Fruit fly (Drosophila melanogaster) whole organism, prepupa: Measurements from ENCODE around the gene nkt.
A peak's percentile ranks its signal among the peaks of the same experiment; 100 is the strongest.

Experiments used
- CG10631 ChIP-seq: fragments of 200-800 bp; sonication (Bioruptor generic); optimal IDR thresholded peaks from 2 replicates; lab custom pipeline; 2016; ENCODE audit warnings: missing biosample characterization, missing genetic modification characterization
- CG10669 ChIP-seq: fragments of 200-800 bp; sonication (Bioruptor generic); optimal IDR thresholded peaks from 3 replicates; lab custom pipeline; 2018; ENCODE audit warnings: missing biosample characterization, mild to moderate bottlenecking, missing genetic modification characterization, moderate library complexity
- CG11762 ChIP-seq: fragments of 200-800 bp; sonication (Bioruptor generic); optimal IDR thresholded peaks from 3 replicates; lab custom pipeline; 2016; ENCODE audit warnings: missing biosample characterization, missing genetic modification characterization; ENCODE audit not compliant: insufficient read depth
- CG11902 ChIP-seq: fragments of 200-800 bp; sonication (Bioruptor generic); optimal IDR thresholded peaks from 3 replicates; lab custom pipeline; 2016; ENCODE audit warnings: missing biosample characterization, missing genetic modification characterization
- CG15336 ChIP-seq: fragments of 200-800 bp; sonication (Bioruptor generic); IDR thresholded peaks from 2 replicates; pipeline ENCODE4 v1.3.6; 2022; ENCODE audit warnings: missing biosample characterization, missing genetic modification characterization
- CG3032 ChIP-seq: fragments of 200-800 bp; optimal IDR thresholded peaks from 2 replicates; lab custom pipeline; 2019; ENCODE audit warnings: missing biosample characterization, mild to moderate bottlenecking, missing genetic modification characterization, moderate library complexity
- CG31627 ChIP-seq: fragments of 200-800 bp; sonication (Bioruptor generic); optimal IDR thresholded peaks from 3 replicates; lab custom pipeline; 2016; ENCODE audit warnings: missing biosample characterization, missing genetic modification characterization
- CG32006 ChIP-seq: fragments of 200-800 bp; sonication (Bioruptor generic); optimal IDR thresholded peaks from 3 replicates; lab custom pipeline; 2017; ENCODE audit warnings: missing biosample characterization, mild to moderate bottlenecking, missing genetic modification characterization
- CG34406 ChIP-seq: fragments of 200-800 bp; sonication (Bioruptor generic); optimal IDR thresholded peaks from 3 replicates; lab custom pipeline; 2016; ENCODE audit warnings: missing biosample characterization, missing genetic modification characterization
- CG4318 ChIP-seq: fragments of 200-800 bp; sonication (Bioruptor generic); optimal IDR thresholded peaks from 3 replicates; lab custom pipeline; 2017; ENCODE audit warnings: missing biosample characterization, mild to moderate bottlenecking, missing genetic modification characterization
- CG6163 ChIP-seq: fragments of 200-800 bp; sonication (Bioruptor generic); IDR thresholded peaks from 3 replicates; pipeline ENCODE4 v1.3.6; 2022; ENCODE audit warnings: missing biosample characterization, missing genetic modification characterization
- CG6276 ChIP-seq: fragments of 200-800 bp; sonication (Bioruptor generic); optimal IDR thresholded peaks from 2 replicates; lab custom pipeline; 2017; ENCODE audit warnings: missing biosample characterization, mild to moderate bottlenecking, missing genetic modification characterization
- CG6792 ChIP-seq: fragments of 200-800 bp; sonication (Bioruptor generic); optimal IDR thresholded peaks from 3 replicates; lab custom pipeline; 2016; ENCODE audit warnings: missing biosample characterization, missing genetic modification characterization
- CG6808 ChIP-seq: fragments of 200-800 bp; sonication (Bioruptor generic); optimal IDR thresholded peaks from 3 replicates; lab custom pipeline; 2017; ENCODE audit warnings: missing biosample characterization, missing genetic modification characterization, mild to moderate bottlenecking, moderate library complexity, missing genetic modification reagents
- CG6854 ChIP-seq: fragments of 200-800 bp; sonication (Bioruptor generic); optimal IDR thresholded peaks from 2 replicates; lab custom pipeline; 2017; ENCODE audit warnings: missing biosample characterization, mild to moderate bottlenecking, missing genetic modification characterization
- CG7368 ChIP-seq: fragments of 200-800 bp; sonication (Bioruptor generic); optimal IDR thresholded peaks from 3 replicates; lab custom pipeline; 2016; ENCODE audit warnings: missing biosample characterization, missing genetic modification characterization
- CG8119 ChIP-seq: fragments of 200-800 bp; sonication (Bioruptor generic); IDR thresholded peaks from 3 replicates; pipeline ENCODE4 v1.3.6; 2022; ENCODE audit warnings: missing biosample characterization, missing genetic modification characterization
- CG8632 ChIP-seq: fragments of 200-800 bp; sonication (Bioruptor generic); optimal IDR thresholded peaks from 3 replicates; lab custom pipeline; 2016; ENCODE audit warnings: missing biosample characterization, missing genetic modification characterization
- Eip75B ChIP-seq: fragments of 200-800 bp; sonication (Bioruptor generic); optimal IDR thresholded peaks from 3 replicates; lab custom pipeline; 2016; ENCODE audit warnings: missing biosample characterization, missing genetic modification characterization
- Eip78C ChIP-seq: fragments of 200-800 bp; sonication (Bioruptor generic); peaks from one replicate; lab custom pipeline; 2016; ENCODE audit warnings: missing biosample characterization, missing genetic modification characterization
- Ets96B ChIP-seq: fragments of 200-800 bp; optimal IDR thresholded peaks from 2 replicates; lab custom pipeline; 2019; ENCODE audit warnings: missing biosample characterization, mild to moderate bottlenecking, missing genetic modification characterization, moderate library complexity
- Gug ChIP-seq: fragments of 200-800 bp; sonication (Bioruptor generic); IDR thresholded peaks from 2 replicates; pipeline ENCODE4 v1.3.6; 2022; ENCODE audit warnings: missing biosample characterization, missing genetic modification characterization
- Hr4 ChIP-seq: fragments of 200-800 bp; sonication (Bioruptor generic); optimal IDR thresholded peaks from 3 replicates; lab custom pipeline; 2016; ENCODE audit warnings: missing biosample characterization, missing genetic modification characterization
- Lpt ChIP-seq: fragments of 200-800 bp; sonication (Bioruptor generic); optimal IDR thresholded peaks from 3 replicates; lab custom pipeline; 2016; ENCODE audit warnings: missing biosample characterization, missing genetic modification characterization
- Met ChIP-seq: fragments of 200-800 bp; sonication (Bioruptor generic); optimal IDR thresholded peaks from 3 replicates; lab custom pipeline; 2016; ENCODE audit warnings: missing biosample characterization, missing genetic modification characterization
- OdsH ChIP-seq: fragments of 200-800 bp; sonication (Bioruptor generic); optimal IDR thresholded peaks from 3 replicates; lab custom pipeline; 2016; ENCODE audit warnings: missing biosample characterization, missing genetic modification characterization
- Smox ChIP-seq: fragments of 200-800 bp; sonication (Bioruptor generic); optimal IDR thresholded peaks from 3 replicates; lab custom pipeline; 2016; ENCODE audit warnings: missing biosample characterization, missing genetic modification characterization
- Sox102F ChIP-seq: fragments of 200-800 bp; sonication (Bioruptor generic); optimal IDR thresholded peaks from 2 replicates; lab custom pipeline; 2016; ENCODE audit warnings: missing biosample characterization, mild to moderate bottlenecking, missing genetic modification characterization
- Sox14 ChIP-seq: fragments of 200-800 bp; sonication (Bioruptor generic); optimal IDR thresholded peaks from 3 replicates; lab custom pipeline; 2016; ENCODE audit warnings: missing biosample characterization, missing genetic modification characterization
- achi ChIP-seq: fragments of 200-800 bp; sonication (Bioruptor generic); optimal IDR thresholded peaks from 3 replicates; lab custom pipeline; 2016; ENCODE audit warnings: missing biosample characterization, missing genetic modification characterization
- acj6 ChIP-seq: fragments of 200-800 bp; sonication (Bioruptor generic); optimal IDR thresholded peaks from 3 replicates; lab custom pipeline; 2016; ENCODE audit warnings: missing biosample characterization, missing genetic modification characterization
- cyc ChIP-seq: fragments of 200-800 bp; sonication (Bioruptor generic); optimal IDR thresholded peaks from 3 replicates; lab custom pipeline; 2016; ENCODE audit warnings: missing biosample characterization, missing genetic modification characterization
- dsx ChIP-seq: fragments of 200-800 bp; optimal IDR thresholded peaks from 3 replicates; lab custom pipeline; 2019; ENCODE audit warnings: missing biosample characterization, mild to moderate bottlenecking, missing genetic modification characterization, moderate library complexity; ENCODE audit not compliant: poor library complexity, severe bottlenecking
- eg ChIP-seq: fragments of 200-800 bp; sonication (Bioruptor generic); IDR thresholded peaks from 3 replicates; pipeline ENCODE4 v1.3.6; 2022; ENCODE audit warnings: missing biosample characterization, missing genetic modification characterization
- esn ChIP-seq: fragments of 200-800 bp; sonication (Bioruptor generic); optimal IDR thresholded peaks from 2 replicates; lab custom pipeline; 2016; ENCODE audit warnings: missing biosample characterization, mild to moderate bottlenecking, missing genetic modification characterization, moderate library complexity
- fd59A ChIP-seq: fragments of 200-800 bp; sonication (Bioruptor generic); optimal IDR thresholded peaks from 2 replicates; lab custom pipeline; 2017; ENCODE audit warnings: missing biosample characterization, mild to moderate bottlenecking, missing genetic modification characterization, missing genetic modification reagents
- fkh ChIP-seq: fragments of 200-800 bp; sonication (Bioruptor generic); optimal IDR thresholded peaks from 3 replicates; lab custom pipeline; 2017; ENCODE audit warnings: missing biosample characterization, mild to moderate bottlenecking, missing genetic modification characterization, moderate library complexity
- lz ChIP-seq: fragments of 200-800 bp; sonication (Bioruptor generic); optimal IDR thresholded peaks from 3 replicates; lab custom pipeline; 2016; ENCODE audit warnings: missing biosample characterization, missing genetic modification characterization
- net ChIP-seq: fragments of 200-800 bp; sonication (Bioruptor generic); optimal IDR thresholded peaks from 3 replicates; lab custom pipeline; 2016; ENCODE audit warnings: missing biosample characterization, missing genetic modification characterization
- pdm3 ChIP-seq: fragments of 200-800 bp; sonication (Bioruptor generic); optimal IDR thresholded peaks from 3 replicates; lab custom pipeline; 2016; ENCODE audit warnings: missing biosample characterization, missing genetic modification characterization
- ss ChIP-seq, 2 experiments: fragments of 200-800 bp; sonication (Bioruptor generic); optimal IDR thresholded peaks; 2 replicates in 1 of 2; 3 replicates in 1 of 2; lab custom pipeline; 2017 to 2018; ENCODE audit warnings: mild to moderate bottlenecking in 2 of 2, missing biosample characterization in 2 of 2, missing genetic modification characterization in 2 of 2, moderate library complexity in 1 of 2
- svp ChIP-seq: fragments of 200-800 bp; sonication (Bioruptor generic); peaks from one replicate; lab custom pipeline; 2016; ENCODE audit warnings: missing biosample characterization, missing genetic modification characterization

Gene nkt

dm6 chr3L:11190022-11190421 lies 11.1 kb upstream of the nkt start:
- no peak for TF ChIP-seq CG15336 (GFP tag; lab: Robert Waterston, UW)
- TF ChIP-seq achi (GFP tag; lab: Kevin White, UChicago) = no peak
- TF ChIP-seq fkh = peak; percentile 46
- no peak for TF ChIP-seq CG6163 (GFP tag; lab: Robert Waterston, UW)

dm6 chr3L:11195275-11195674 lies 5.9 kb upstream of the nkt start:
- TF ChIP-seq CG7368 (GFP tag; lab: Kevin White, UChicago) = no peak
- no peak for TF ChIP-seq Smox (GFP tag; lab: Kevin White, UChicago)
- TF ChIP-seq fkh = peak; percentile 11
- TF ChIP-seq OdsH (GFP tag; lab: Kevin White, UChicago) = no peak
- TF ChIP-seq CG31627 (GFP tag; lab: Kevin White, UChicago) = no peak
- TF ChIP-seq, all 60 proteins: peak for 1

dm6 chr3L:11196860-11197259 lies 4.3 kb upstream of the nkt start:
- TF ChIP-seq Eip78C (GFP tag; lab: Kevin White, UChicago) (peak; percentile 34), dsx (GFP tag; lab: Kevin White, UChicago) (no peak), svp (GFP tag; lab: Kevin White, UChicago) (no peak), CG8632 (GFP tag; lab: Kevin White, UChicago) (no peak), Eip75B (GFP tag; lab: Kevin White, UChicago) (no peak)
- TF ChIP-seq, all 60 proteins: peak for 1

dm6 chr3L:11197291-11198021 lies 3.7 kb upstream of the nkt start, which contains the start of gene GlcAT-P:
GlcAT-P (minus strand) TSS chr3L:11197536.
- peak; percentile 46 for TF ChIP-seq CG10669 (GFP tag; lab: Kevin White, UChicago)
- TF ChIP-seq Hr4 = peak; percentile 28
- peak; percentile 34 for TF ChIP-seq CG6808 (GFP tag; lab: Kevin White, UChicago)
- TF ChIP-seq Ets96B = peak; percentile 77
- peak in 1 of 2 experiments; percentile 1 for TF ChIP-seq ss (GFP tag; optimal IDR thresholded peaks at IDR 0.05; lab: Kevin White, UChicago)
- TF ChIP-seq net (GFP tag; lab: Kevin White, UChicago) = peak; percentile 40
- TF ChIP-seq CG6276 (GFP tag; lab: Kevin White, UChicago) = peak; percentile 25
- TF ChIP-seq CG6854 = no peak
- peak; percentile 1 for TF ChIP-seq Sox14 (GFP tag; lab: Kevin White, UChicago)
- peak; percentile 40 for TF ChIP-seq pdm3 (GFP tag; lab: Kevin White, UChicago)
- TF ChIP-seq Lpt (GFP tag; lab: Kevin White, UChicago) = peak; percentile 62
- peak; percentile 72 for TF ChIP-seq CG10631
- TF ChIP-seq CG32006 (GFP tag; lab: Kevin White, UChicago) = peak; percentile 78
- no peak for TF ChIP-seq CG6163 (GFP tag; lab: Robert Waterston, UW)
- TF ChIP-seq eg (GFP tag; lab: Robert Waterston, UW) = peak; percentile 84
- TF ChIP-seq achi (GFP tag; lab: Kevin White, UChicago) = peak; percentile 60
- TF ChIP-seq svp (GFP tag; lab: Kevin White, UChicago) = peak; percentile 70
- peak; percentile 71 for TF ChIP-seq CG3032 (tag; lab: Kevin White, UChicago)
- TF ChIP-seq fd59A = no peak
- TF ChIP-seq Sox102F (GFP tag; lab: Kevin White, UChicago) = no peak
- no peak for TF ChIP-seq fkh
- TF ChIP-seq CG31627 (GFP tag; lab: Kevin White, UChicago) = no peak
- peak; percentile 43 for TF ChIP-seq CG8632 (GFP tag; lab: Kevin White, UChicago)
- peak; percentile 39 for TF ChIP-seq Smox (GFP tag; lab: Kevin White, UChicago)
- peak; percentile 66 for TF ChIP-seq esn (GFP tag; lab: Kevin White, UChicago)
- TF ChIP-seq lz (GFP tag; lab: Kevin White, UChicago) = peak; percentile 13
- TF ChIP-seq CG34406 (GFP tag; lab: Kevin White, UChicago) = peak; percentile 51
- no peak for TF ChIP-seq CG7368 (GFP tag; lab: Kevin White, UChicago)
- peak; percentile 89 for TF ChIP-seq CG8119 (GFP tag; lab: Robert Waterston, UW)
- TF ChIP-seq Gug (GFP tag; lab: Robert Waterston, UW) = peak; percentile 74
- no peak for TF ChIP-seq CG11902 (GFP tag; lab: Kevin White, UChicago)
- peak; percentile 50 for TF ChIP-seq Met
- TF ChIP-seq Eip75B (GFP tag; lab: Kevin White, UChicago) = peak; percentile 31
- peak; percentile 33 for TF ChIP-seq cyc (GFP tag; lab: Kevin White, UChicago)
- TF ChIP-seq CG15336 (GFP tag; lab: Robert Waterston, UW) = peak; percentile 87
- peak; percentile 23 for TF ChIP-seq CG4318 (GFP tag; lab: Kevin White, UChicago)
- peak; percentile 32 for TF ChIP-seq CG11762 (GFP tag; lab: Kevin White, UChicago)
- peak; percentile 63 for TF ChIP-seq acj6 (GFP tag; lab: Kevin White, UChicago)
- peak; percentile 80 for TF ChIP-seq Eip78C (GFP tag; lab: Kevin White, UChicago)
- TF ChIP-seq CG6792 (GFP tag; lab: Kevin White, UChicago) = peak; percentile 69
